Worm (Caenorhabditis elegans): ENCODE data around the gene ptr-20.
"Not testable (repeated sequence)": the region's sequence is repeated elsewhere in the genome, so short reads cannot be mapped to it uniquely, and the experiment has no call there.

ptr-20 gene

ce11 chrII:15124193-15124592 is 33.8 kb upstream of the ptr-20 start, which contains the start of gene Y53F4B.23:
Gene Y53F4B.23, plus strand, starts transcription at chrII:15124504.
- TF ChIP-seq D1046.2 (GFP tag; IDR thresholded peaks at IDR 0.05), result no peak
- no peak for TF ChIP-seq zip-2 (tag; optimal IDR thresholded peaks at IDR 0.05)
- no peak for TF ChIP-seq skn-1 (tag; optimal IDR thresholded peaks at IDR 0.05)
- TF ChIP-seq unc-62 (GFP tag; optimal IDR thresholded peaks at IDR 0.05 in 1 of 2), result no peak
- no peak for TF ChIP-seq unc-62 (tag; optimal IDR thresholded peaks at IDR 0.05)
- TF ChIP-seq nhr-77 (tag; optimal IDR thresholded peaks at IDR 0.05), result no peak
- TF ChIP-seq nhr-28 (tag; optimal IDR thresholded peaks at IDR 0.05), result peak; percentile 93
- no peak for TF ChIP-seq unc-130 (GFP tag; optimal IDR thresholded peaks at IDR 0.05)

ce11 chrII:15130512-15130911 is 27.5 kb upstream of the ptr-20 start, which contains the start of gene Y53F4B.62:
Gene Y53F4B.62, minus strand, starts transcription at chrII:15130612.
- TF ChIP-seq ZK337.2 (GFP tag; IDR thresholded peaks at IDR 0.05) (no peak), lin-1 (GFP tag; IDR thresholded peaks at IDR 0.05) (no peak), jun-1 (tag; optimal IDR thresholded peaks at IDR 0.05) (no peak), F26F4.8 (GFP tag; conservative IDR thresholded peaks at IDR 0.05) (no peak), lsy-2 (tag; optimal IDR thresholded peaks at IDR 0.05) (no peak), nhr-76 (tag; optimal IDR thresholded peaks at IDR 0.05) (no peak), F10B5.3 (tag; optimal IDR thresholded peaks at IDR 0.05) (no peak), nhr-28 (tag; optimal IDR thresholded peaks at IDR 0.05) (no peak), pqm-1 (tag; optimal IDR thresholded peaks at IDR 0.05) (no peak), egl-27 (tag; optimal IDR thresholded peaks at IDR 0.05) (no peak), lin-39 (tag; optimal IDR thresholded peaks at IDR 0.05) (no peak)

- TF ChIP-seq mep-1 (tag; optimal IDR thresholded peaks at IDR 0.05), result no peak
- no peak for TF ChIP-seq F44E2.7 (GFP tag; IDR thresholded peaks at IDR 0.05)
Measured at ce11 chrII:15134332-15134731, 23.6 kb upstream of the ptr-20 start, which contains the start of gene Y53F4B.24. Gene Y53F4B.24, minus strand, starts transcription at chrII:15134432.

ce11 chrII:15135886-15136285 is 22.1 kb upstream of the ptr-20 start, which contains the start of gene Y53F4B.25:
Gene Y53F4B.25, plus strand, starts transcription at chrII:15136186.
- TF ChIP-seq zfp-3 (GFP tag; conservative IDR thresholded peaks at IDR 0.05), result no peak
- no peak for TF ChIP-seq set-16 (GFP tag; IDR thresholded peaks at IDR 0.05)
- no peak for TF ChIP-seq lir-3 (tag; optimal IDR thresholded peaks at IDR 0.05)
- TF ChIP-seq T26A8.4 (GFP tag; IDR thresholded peaks at IDR 0.05), result no peak
- no peak for TF ChIP-seq jun-1 (tag; optimal IDR thresholded peaks at IDR 0.05)

- TF ChIP-seq dmd-9 (GFP tag; IDR thresholded peaks at IDR 0.05); hlh-30 (tag; optimal IDR thresholded peaks at IDR 0.05; ENCODE audit: insufficient read depth); dmd-6 (GFP tag; IDR thresholded peaks at IDR 0.05): not testable (repeated sequence)
Measured at ce11 chrII:15140881-15141280, 17.1 kb upstream of the ptr-20 start, which contains the start of gene Y53F4B.26. Gene Y53F4B.26, minus strand, starts transcription at chrII:15140981.

ce11 chrII:15143729-15144128 is 14.3 kb upstream of the ptr-20 start:
- TF ChIP-seq daf-12 (tag; optimal IDR thresholded peaks at IDR 0.05), result no peak
- TF ChIP-seq set-16 (GFP tag; IDR thresholded peaks at IDR 0.05), result no peak
- TF ChIP-seq ama-1 (optimal IDR thresholded peaks at IDR 0.05), result no peak
- TF ChIP-seq Y48G9A.11 (GFP tag; IDR thresholded peaks at IDR 0.05), result no peak
- TF ChIP-seq zfp-3 (GFP tag; conservative IDR thresholded peaks at IDR 0.05), result no peak
- TF ChIP-seq F10B5.3 (tag; optimal IDR thresholded peaks at IDR 0.05), result no peak
- TF ChIP-seq F44E2.7 (GFP tag; IDR thresholded peaks at IDR 0.05), result no peak
- no peak for TF ChIP-seq zfp-2 (tag; optimal IDR thresholded peaks at IDR 0.05)
- TF ChIP-seq zag-1 (tag; optimal IDR thresholded peaks at IDR 0.05), result no peak
- TF ChIP-seq zip-11 (GFP tag; IDR thresholded peaks at IDR 0.05), result no peak
- no peak for TF ChIP-seq hmg-1.1 (GFP tag; IDR thresholded peaks at IDR 0.05)
- TF ChIP-seq gei-8 (GFP tag; optimal IDR thresholded peaks at IDR 0.05), result no peak
- no peak for TF ChIP-seq dmd-8 (GFP tag; IDR thresholded peaks at IDR 0.05)
- TF ChIP-seq mes-2 (tag; optimal IDR thresholded peaks at IDR 0.05; ENCODE audit: poor library complexity, severe bottlenecking), result no peak
- no peak for TF ChIP-seq lin-29 (GFP tag; IDR thresholded peaks at IDR 0.05)
- no peak for TF ChIP-seq spr-1 (tag; optimal IDR thresholded peaks at IDR 0.05)
- TF ChIP-seq ceh-32 (tag; optimal IDR thresholded peaks at IDR 0.05; ENCODE audit: poor library complexity), result no peak
- TF ChIP-seq T26A8.4 (GFP tag; IDR thresholded peaks at IDR 0.05), result no peak

Measured in whole organism, L4 larva.